Worm (Caenorhabditis elegans) whole organism, L1 larva: ENCODE data around the gene str-260.

Experiments used
- C34B4.2 ChIP-seq: sonication (generic microtip); optimal IDR thresholded peaks from 2 replicates; lab custom pipeline; 2017; ENCODE audit warnings: mild to moderate bottlenecking, missing genetic modification characterization, missing compliant biosample characterization
- Y116A8C.19 ChIP-seq: sonication (generic microtip); optimal IDR thresholded peaks from 2 replicates; lab custom pipeline; 2016; ENCODE audit warnings: missing compliant biosample characterization, missing genetic modification characterization, borderline replicate concordance
- aha-1 ChIP-seq: fragments of 150-350 bp; optimal IDR thresholded peaks from 2 replicates; lab custom pipeline; 2014; ENCODE audit warnings: missing biosample characterization, missing genetic modification characterization
- ama-1 ChIP-seq: fragments of 150-350 bp; optimal IDR thresholded peaks from 2 replicates; lab custom pipeline; 2014
- ceh-63 ChIP-seq: fragments of 200-800 bp; sonication (Bioruptor generic); optimal IDR thresholded peaks from 2 replicates; lab custom pipeline; 2018; ENCODE audit warnings: mild to moderate bottlenecking, missing genetic modification characterization, missing compliant biosample characterization
- ceh-8 ChIP-seq: fragments of 200-800 bp; sonication (Bioruptor generic); optimal IDR thresholded peaks from 2 replicates; lab custom pipeline; 2018; ENCODE audit warnings: mild to moderate bottlenecking, missing genetic modification characterization, moderate library complexity, missing compliant biosample characterization
- ceh-88 ChIP-seq: fragments of 200-800 bp; sonication (Bioruptor generic); IDR thresholded peaks from 2 replicates; pipeline ENCODE4 v1.3.6; 2022; ENCODE audit warnings: missing genetic modification characterization, missing compliant biosample characterization
- dsc-1 ChIP-seq: sonication (generic microtip); optimal IDR thresholded peaks from 2 replicates; lab custom pipeline; 2016; ENCODE audit warnings: mild to moderate bottlenecking, missing genetic modification characterization, missing compliant biosample characterization
- egl-27 ChIP-seq, 2 experiments: fragments of 150-350 bp in 1 of 2; sonication (generic microtip); optimal IDR thresholded peaks; 3 replicates each; lab custom pipeline; 2017 to 2018; ENCODE audit warnings: missing biosample characterization in 2 of 2, missing genetic modification characterization in 2 of 2, missing genetic modification reagents in 2 of 2
- elt-3 ChIP-seq, 6 experiments: fragments of 150-350 bp in 1 of 6; sonication (generic microtip); optimal IDR thresholded peaks; 2 replicates each; lab custom pipeline; 2017 to 2018; ENCODE audit warnings: missing biosample characterization in 6 of 6, missing genetic modification characterization in 6 of 6, inconsistent platforms in 1 of 6
- fkh-10 ChIP-seq: sonication (generic microtip); optimal IDR thresholded peaks from 2 replicates; lab custom pipeline; 2017; ENCODE audit warnings: missing biosample characterization, missing genetic modification reagents, missing genetic modification characterization
- fkh-4 ChIP-seq: sonication (generic microtip); optimal IDR thresholded peaks from 2 replicates; lab custom pipeline; 2016; ENCODE audit warnings: missing compliant biosample characterization, missing genetic modification characterization, borderline replicate concordance
- grh-1 ChIP-seq: fragments of 200-800 bp; sonication (Bioruptor generic); IDR thresholded peaks from 2 replicates; pipeline ENCODE4 v1.3.6; 2022; ENCODE audit warnings: missing genetic modification reagents, missing genetic modification characterization, missing compliant biosample characterization
- hpl-2 ChIP-seq: fragments of 150-350 bp; optimal IDR thresholded peaks from 2 replicates; lab custom pipeline; 2014; ENCODE audit warnings: missing biosample characterization, missing genetic modification reagents, missing genetic modification characterization
- irx-1 ChIP-seq: sonication (generic microtip); optimal IDR thresholded peaks from 2 replicates; lab custom pipeline; 2016; ENCODE audit warnings: missing genetic modification characterization, missing compliant biosample characterization
- lin-13 ChIP-seq: fragments of 150-350 bp; optimal IDR thresholded peaks from 2 replicates; lab custom pipeline; 2014; ENCODE audit warnings: missing biosample characterization, missing genetic modification reagents, missing genetic modification characterization
- lin-14 ChIP-seq: fragments of 200-800 bp; sonication (Bioruptor generic); optimal IDR thresholded peaks from 2 replicates; lab custom pipeline; 2018; ENCODE audit warnings: mild to moderate bottlenecking, missing genetic modification characterization, moderate library complexity, missing compliant biosample characterization
- lin-15B ChIP-seq: fragments of 150-350 bp; sonication (generic microtip); optimal IDR thresholded peaks from 3 replicates; lab custom pipeline; 2014; ENCODE audit warnings: missing biosample characterization, missing genetic modification characterization
- lin-35 ChIP-seq, 2 experiments: fragments of 150-350 bp; optimal IDR thresholded peaks; 2 replicates each; lab custom pipeline; 2014; ENCODE audit warnings: missing biosample characterization in 2 of 2, missing genetic modification characterization in 2 of 2, missing genetic modification reagents in 2 of 2
- mab-9 ChIP-seq: fragments of 200-800 bp; sonication (Bioruptor generic); IDR thresholded peaks from 2 replicates; pipeline ENCODE4 v1.3.6; 2022; ENCODE audit warnings: missing genetic modification reagents, missing genetic modification characterization, missing compliant biosample characterization
- nhr-11 ChIP-seq: fragments of 150-350 bp; optimal IDR thresholded peaks from 2 replicates; lab custom pipeline; 2014; ENCODE audit warnings: missing biosample characterization, missing genetic modification characterization
- nhr-19 ChIP-seq: fragments of 200-800 bp; sonication (Bioruptor generic); conservative IDR thresholded peaks from 2 replicates; pipeline ENCODE4 v1.3.6; 2022; ENCODE audit warnings: missing genetic modification characterization, missing compliant biosample characterization
- nhr-28 ChIP-seq: fragments of 150-350 bp; optimal IDR thresholded peaks from 2 replicates; lab custom pipeline; 2014; ENCODE audit warnings: missing biosample characterization, missing genetic modification characterization
- nhr-77 ChIP-seq: fragments of 150-350 bp; optimal IDR thresholded peaks from 2 replicates; lab custom pipeline; 2014; ENCODE audit warnings: missing biosample characterization, missing genetic modification characterization
- pqm-1 ChIP-seq: sonication (generic microtip); optimal IDR thresholded peaks from 3 replicates; lab custom pipeline; 2017; ENCODE audit warnings: missing biosample characterization, missing genetic modification characterization
- rnt-1 ChIP-seq: sonication (generic microtip); optimal IDR thresholded peaks from 2 replicates; lab custom pipeline; 2016; ENCODE audit warnings: mild to moderate bottlenecking, missing genetic modification characterization, moderate library complexity, missing compliant biosample characterization
- skn-1 ChIP-seq: fragments of 150-350 bp; optimal IDR thresholded peaks from 2 replicates; lab custom pipeline; 2014; ENCODE audit warnings: missing biosample characterization, missing genetic modification characterization
- snu-23 ChIP-seq: sonication (generic microtip); optimal IDR thresholded peaks from 2 replicates; lab custom pipeline; 2016; ENCODE audit warnings: missing genetic modification characterization, missing compliant biosample characterization
- sox-4 ChIP-seq: sonication (generic microtip); optimal IDR thresholded peaks from 2 replicates; lab custom pipeline; 2016; ENCODE audit warnings: missing genetic modification characterization, missing compliant biosample characterization
- sptf-1 ChIP-seq: fragments of 150-350 bp; optimal IDR thresholded peaks from 2 replicates; lab custom pipeline; 2014; ENCODE audit warnings: missing biosample characterization, missing genetic modification characterization
- swsn-7 ChIP-seq: sonication (generic microtip); optimal IDR thresholded peaks from 2 replicates; lab custom pipeline; 2016; ENCODE audit warnings: missing genetic modification characterization, missing compliant biosample characterization
- tlp-1 ChIP-seq: fragments of 150-350 bp; optimal IDR thresholded peaks from 2 replicates; lab custom pipeline; 2014; ENCODE audit warnings: missing biosample characterization, missing genetic modification characterization
- unc-30 ChIP-seq: sonication (generic microtip); optimal IDR thresholded peaks from 2 replicates; lab custom pipeline; 2017; ENCODE audit warnings: missing biosample characterization, missing genetic modification characterization
- unc-86 ChIP-seq: sonication (generic microtip); optimal IDR thresholded peaks from 2 replicates; lab custom pipeline; 2016; ENCODE audit warnings: missing genetic modification characterization, missing compliant biosample characterization
- vab-15 ChIP-seq: sonication (generic microtip); optimal IDR thresholded peaks from 2 replicates; lab custom pipeline; 2017; ENCODE audit warnings: missing genotype, mild to moderate bottlenecking, missing genetic modification characterization, missing compliant biosample characterization
- xbp-1 ChIP-seq: sonication (generic microtip); optimal IDR thresholded peaks from 2 replicates; lab custom pipeline; 2016; ENCODE audit warnings: missing genetic modification characterization, missing compliant biosample characterization
- zag-1 ChIP-seq: fragments of 150-350 bp; optimal IDR thresholded peaks from 2 replicates; lab custom pipeline; 2014; ENCODE audit warnings: missing biosample characterization, missing genetic modification characterization
- ztf-11 ChIP-seq, 2 experiments: sonication (generic microtip); optimal IDR thresholded peaks; 2 replicates each; lab custom pipeline; 2016 to 2017; ENCODE audit warnings: missing genetic modification characterization in 2 of 2, missing biosample characterization in 1 of 2, missing compliant biosample characterization in 1 of 2

str-260 gene

DNA sequence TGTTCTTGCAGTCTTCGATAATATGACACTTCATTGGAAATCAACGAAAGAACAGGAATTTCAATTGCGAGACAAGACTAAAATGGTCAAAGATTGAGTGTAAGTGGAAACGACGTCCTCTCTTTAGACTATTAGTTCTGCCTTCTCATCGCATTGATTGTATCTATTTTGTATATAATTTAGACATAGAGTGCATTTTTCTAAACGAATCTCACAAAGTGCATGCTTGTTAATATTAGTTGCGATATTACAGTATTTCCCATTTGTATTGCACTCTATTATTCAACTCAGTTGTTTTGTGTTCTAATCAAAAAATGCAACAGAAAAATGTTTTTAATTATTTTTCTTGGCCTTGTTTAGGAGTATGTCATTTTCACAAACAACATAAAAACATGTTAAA is 11.3 kb downstream of the str-260 start, which contains the start of gene nhr-93:
nhr-93 (minus strand) TSS at position 101 of the 400 bp plus-strand sequence.
- TF ChIP-seq swsn-7 (tag; lab: Kevin White, UChicago) (no peak), irx-1 (tag; lab: Kevin White, UChicago) (no peak), nhr-19 (no peak), Y116A8C.19 (no peak), grh-1 (GFP tag; lab: Robert Waterston, UW) (no peak)

DNA sequence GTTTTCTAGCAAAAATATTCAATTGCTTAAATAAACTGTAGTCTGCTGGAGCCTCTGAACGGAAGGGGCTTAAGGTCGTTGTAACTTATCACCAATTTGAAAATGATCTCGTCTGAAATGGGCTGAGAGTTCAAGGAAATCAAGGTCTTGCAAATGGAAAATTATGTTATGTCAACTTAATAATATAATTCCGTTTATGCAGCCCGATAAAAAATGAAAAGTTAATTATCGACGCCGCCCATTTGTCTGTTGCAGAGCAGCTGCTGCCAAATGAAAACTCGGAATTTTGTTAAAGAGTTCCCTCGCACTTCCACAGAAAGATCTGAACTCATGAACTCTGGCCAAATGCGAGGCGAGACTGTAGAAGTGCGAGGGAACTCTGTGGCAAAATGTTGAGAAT is 14.1 kb downstream of the str-260 start, which contains the start of gene srbc-67:
srbc-67 (minus strand) TSS at position 101 of the 400 bp plus-strand sequence.
- no peak for TF ChIP-seq egl-27 (tag; optimal IDR thresholded peaks at IDR 0.05; lab: Kevin White, UChicago)
- TF ChIP-seq xbp-1 (tag; lab: Kevin White, UChicago), result no peak
- no peak for TF ChIP-seq hpl-2 (GFP tag; lab: Kevin White, UChicago)
- TF ChIP-seq lin-15B (tag; lab: Kevin White, UChicago), result no peak
- no peak for TF ChIP-seq sptf-1
- no peak for TF ChIP-seq snu-23
- no peak for TF ChIP-seq fkh-4 (tag; lab: Kevin White, UChicago)

DNA sequence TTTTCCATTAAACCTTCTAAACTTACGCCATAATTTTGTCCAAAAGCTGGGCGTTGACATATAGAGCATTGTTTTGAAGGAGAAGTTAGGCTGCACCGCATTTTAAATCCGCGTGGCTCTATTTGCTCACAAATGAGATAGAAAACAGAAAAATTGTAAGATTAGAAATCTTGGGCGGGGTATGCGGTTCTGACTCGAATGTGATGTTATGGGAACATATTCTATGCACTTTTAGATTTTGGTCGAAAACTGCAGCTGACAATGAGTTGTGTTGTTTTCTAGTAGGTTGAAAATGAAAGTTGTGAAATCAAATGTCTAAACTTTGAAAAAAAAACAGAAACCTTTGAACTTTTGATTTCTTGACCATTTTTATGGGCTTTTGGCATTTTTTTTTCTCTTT is 16.4 kb downstream of the str-260 start, which contains the start of gene nhr-222:
nhr-222 (minus strand) TSS at position 101 of the 400 bp plus-strand sequence.
- TF ChIP-seq nhr-19, result no peak
- no peak for TF ChIP-seq nhr-28 (tag; lab: Kevin White, UChicago)
- no peak for TF ChIP-seq fkh-10 (GFP tag; lab: Kevin White, UChicago)
- no peak for TF ChIP-seq zag-1
- TF ChIP-seq dsc-1 (tag; lab: Kevin White, UChicago), result no peak
- no peak for TF ChIP-seq pqm-1 (tag; lab: Kevin White, UChicago)
- TF ChIP-seq mab-9 (GFP tag; lab: Robert Waterston, UW), result no peak
- TF ChIP-seq aha-1 (tag; lab: Kevin White, UChicago), result no peak
- no peak for TF ChIP-seq unc-86 (tag; lab: Kevin White, UChicago)
- TF ChIP-seq C34B4.2, result no peak
- no peak for TF ChIP-seq vab-15
- TF ChIP-seq unc-30, result no peak
- TF ChIP-seq grh-1 (GFP tag; lab: Robert Waterston, UW), result no peak
- TF ChIP-seq lin-35 (GFP tag; optimal IDR thresholded peaks at IDR 0.05; lab: Kevin White, UChicago), result no peak
- no peak for TF ChIP-seq ceh-63 (GFP tag; lab: Kevin White, UChicago)
- no peak for TF ChIP-seq skn-1 (tag; lab: Kevin White, UChicago)
- no peak for TF ChIP-seq irx-1 (tag; lab: Kevin White, UChicago)

DNA sequence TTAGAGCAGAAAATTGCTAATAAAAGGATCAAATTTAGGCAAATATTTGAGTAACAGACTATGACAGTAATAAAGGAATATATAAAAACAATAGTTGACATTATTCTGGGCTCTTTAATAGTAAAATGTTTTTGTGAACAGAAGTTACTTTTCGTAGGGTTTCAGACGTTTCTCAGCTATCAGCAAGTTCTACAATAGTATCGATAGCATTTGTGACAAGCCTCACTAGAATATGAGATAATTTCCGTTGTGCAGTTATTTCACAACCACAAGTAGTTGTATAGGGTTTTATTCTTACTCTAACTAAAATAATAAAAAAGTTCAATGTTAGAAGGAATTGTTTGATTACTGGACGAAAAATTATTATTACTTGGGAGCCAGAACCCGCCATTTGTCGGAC is 19.5 kb downstream of the str-260 start, which contains the start of gene srbc-68:
srbc-68 (minus strand) TSS at position 101 of the 400 bp plus-strand sequence.
- TF ChIP-seq lin-13 (GFP tag; lab: Kevin White, UChicago), result no peak
- TF ChIP-seq rnt-1 (tag; lab: Kevin White, UChicago), result no peak
- no peak for TF ChIP-seq tlp-1
- TF ChIP-seq ceh-88 (GFP tag; lab: Robert Waterston, UW), result no peak
- no peak for TF ChIP-seq snu-23
- TF ChIP-seq nhr-11, result no peak
- no peak for TF ChIP-seq ceh-63 (GFP tag; lab: Kevin White, UChicago)
- TF ChIP-seq elt-3 (tag; optimal IDR thresholded peaks at IDR 0.05; lab: Kevin White, UChicago), result no peak
- no peak for TF ChIP-seq ama-1
- TF ChIP-seq ceh-8 (GFP tag; lab: Kevin White, UChicago), result no peak
- no peak for TF ChIP-seq lin-14 (GFP tag; lab: Kevin White, UChicago)
- no peak for TF ChIP-seq unc-30
- no peak for TF ChIP-seq ztf-11 (tag; optimal IDR thresholded peaks at IDR 0.05; lab: Kevin White, UChicago)
- no peak for TF ChIP-seq mab-9 (GFP tag; lab: Robert Waterston, UW)
- TF ChIP-seq nhr-77 (tag; lab: Kevin White, UChicago), result no peak
- TF ChIP-seq sox-4 (tag; lab: Kevin White, UChicago), result no peak
- TF ChIP-seq lin-15B (tag; lab: Kevin White, UChicago), result no peak
